Fruit fly (Drosophila melanogaster) S2 (cell line): ENCODE measurements around the gene Prp31.

ENCODE experiments used
- CG8478 ChIP-seq: fragments of >200 bp; optimal IDR thresholded peaks from 2 replicates; lab custom pipeline; 2018
- CTCF ChIP-seq, 2 experiments: fragments of >200 bp; optimal IDR thresholded peaks; 2 replicates each; lab custom pipeline; 2018

DNA sequence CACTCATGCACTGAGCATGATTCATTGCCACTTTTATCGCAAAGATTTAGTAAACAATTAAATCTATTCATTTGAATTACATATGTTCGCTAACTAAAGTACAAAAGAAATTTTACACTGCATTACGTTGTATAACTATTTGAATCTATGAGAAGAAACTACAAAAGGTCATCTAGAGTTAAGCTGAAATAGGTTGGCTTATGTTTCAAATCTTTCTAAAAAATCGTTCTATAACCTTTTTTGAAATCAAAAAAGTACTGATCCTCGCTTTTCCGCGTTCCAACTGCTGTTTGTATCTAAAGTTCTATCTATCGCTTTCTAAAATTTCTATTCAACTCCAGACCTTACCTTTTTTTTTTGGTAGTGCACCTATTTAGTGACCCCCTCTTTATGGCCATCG, 33.2 kb upstream of the Prp31 start:
- no peak for TF ChIP-seq CTCF (optimal IDR thresholded peaks at IDR 0.05; lab: Kevin White, UChicago)
- no peak for TF ChIP-seq CG8478
